Worm (Caenorhabditis elegans): ENCODE results near the gene srsx-18.

- no peak for TF ChIP-seq fkh-6 (tag; optimal IDR thresholded peaks at IDR 0.05)
- TF ChIP-seq ceh-48 (tag; optimal IDR thresholded peaks at IDR 0.05), result no peak
Observed at ce11 chrV:5906252-5906651, 16.1 kb upstream of the srsx-18 start, which contains the start of gene srd-15.
